Worm (Caenorhabditis elegans) whole organism, L2 larva: ENCODE results near the gene T14B4.8.

Source experiments
- C34F6.9 ChIP-seq: fragments of 150-350 bp; optimal IDR thresholded peaks from 2 replicates; lab custom pipeline; 2014; ENCODE audit warnings: missing biosample characterization, missing genetic modification characterization
- F13H6.1 ChIP-seq: sonication (generic microtip); optimal IDR thresholded peaks from 2 replicates; lab custom pipeline; 2016; ENCODE audit warnings: missing genetic modification characterization, missing compliant biosample characterization
- R02D3.7 ChIP-seq: fragments of 150-350 bp; optimal IDR thresholded peaks from 2 replicates; lab custom pipeline; 2014; ENCODE audit warnings: missing biosample characterization, missing genetic modification characterization
- Y55F3AM.14 ChIP-seq: fragments of 200-800 bp; sonication (Bioruptor generic); optimal IDR thresholded peaks from 2 replicates; lab custom pipeline; 2018; ENCODE audit warnings: mild to moderate bottlenecking, missing genetic modification characterization, missing compliant biosample characterization
- ZK546.5 ChIP-seq: sonication (generic microtip); optimal IDR thresholded peaks from 2 replicates; lab custom pipeline; 2017; ENCODE audit warnings: missing biosample characterization, missing genetic modification characterization
- alr-1 ChIP-seq: fragments of 150-350 bp; optimal IDR thresholded peaks from 2 replicates; lab custom pipeline; 2014; ENCODE audit warnings: missing biosample characterization, missing genetic modification characterization
- aly-2 ChIP-seq: fragments of 150-350 bp; optimal IDR thresholded peaks from 2 replicates; lab custom pipeline; 2014; ENCODE audit warnings: missing biosample characterization, missing genetic modification characterization
- ama-1 ChIP-seq: fragments of 150-350 bp; optimal IDR thresholded peaks from 2 replicates; lab custom pipeline; 2018; ENCODE audit warnings: inconsistent platforms
- blmp-1 ChIP-seq: sonication (generic microtip); optimal IDR thresholded peaks from 2 replicates; lab custom pipeline; 2017; ENCODE audit warnings: missing genetic modification characterization, mild to moderate bottlenecking, missing compliant biosample characterization, antibody characterized with exemption, moderate library complexity; ENCODE audit not compliant: insufficient read depth
- ceh-16 ChIP-seq: fragments of 150-350 bp; optimal IDR thresholded peaks from 2 replicates; lab custom pipeline; 2014; ENCODE audit warnings: missing biosample characterization, missing genetic modification characterization
- ceh-82 ChIP-seq: fragments of 150-350 bp; optimal IDR thresholded peaks from 2 replicates; lab custom pipeline; 2014; ENCODE audit warnings: missing biosample characterization, missing genetic modification characterization
- crh-2 ChIP-seq: sonication (generic microtip); optimal IDR thresholded peaks from 2 replicates; lab custom pipeline; 2017; ENCODE audit warnings: missing biosample characterization, missing genetic modification characterization
- dmd-4 ChIP-seq: sonication (generic microtip); optimal IDR thresholded peaks from 2 replicates; lab custom pipeline; 2017; ENCODE audit warnings: missing biosample characterization, missing genetic modification characterization
- egl-27 ChIP-seq: sonication (generic microtip); optimal IDR thresholded peaks from 3 replicates; lab custom pipeline; 2017; ENCODE audit warnings: missing biosample characterization, missing genetic modification reagents, missing genetic modification characterization
- elt-1 ChIP-seq: fragments of 150-350 bp; optimal IDR thresholded peaks from 2 replicates; lab custom pipeline; 2014; ENCODE audit warnings: missing biosample characterization, missing genetic modification characterization
- elt-3 ChIP-seq: sonication (generic microtip); optimal IDR thresholded peaks from 2 replicates; lab custom pipeline; 2017; ENCODE audit warnings: missing biosample characterization, missing genetic modification characterization
- fos-1 ChIP-seq: fragments of 150-350 bp; optimal IDR thresholded peaks from 2 replicates; lab custom pipeline; 2014; ENCODE audit warnings: missing biosample characterization, missing genetic modification characterization
- gmeb-1 ChIP-seq: fragments of 150-350 bp; optimal IDR thresholded peaks from 2 replicates; lab custom pipeline; 2014; ENCODE audit warnings: missing biosample characterization, missing genetic modification characterization
- lin-11 ChIP-seq: fragments of 150-350 bp; sonication (generic microtip); optimal IDR thresholded peaks from 2 replicates; lab custom pipeline; 2014; ENCODE audit warnings: missing biosample characterization, missing genetic modification characterization, inconsistent platforms, mixed read lengths
- lin-13 ChIP-seq: fragments of 150-350 bp; optimal IDR thresholded peaks from 2 replicates; lab custom pipeline; 2014; ENCODE audit warnings: missing biosample characterization, missing genetic modification reagents, missing genetic modification characterization
- lin-39 ChIP-seq: fragments of 150-350 bp; optimal IDR thresholded peaks from 2 replicates; lab custom pipeline; 2014; ENCODE audit warnings: missing biosample characterization, missing genetic modification reagents, missing genetic modification characterization
- lsy-2 ChIP-seq, 2 experiments: fragments of 150-350 bp in 1 of 2; sonication (generic microtip) in 1 of 2; optimal IDR thresholded peaks; 2 replicates each; lab custom pipeline; 2014 to 2017; ENCODE audit warnings: missing biosample characterization in 2 of 2, missing genetic modification characterization in 2 of 2
- mab-5 ChIP-seq: fragments of 150-350 bp; optimal IDR thresholded peaks from 2 replicates; lab custom pipeline; 2014; ENCODE audit warnings: missing biosample characterization, missing genetic modification characterization
- mbf-1 ChIP-seq: sonication (generic microtip); optimal IDR thresholded peaks from 2 replicates; lab custom pipeline; 2017; ENCODE audit warnings: missing biosample characterization, missing genetic modification characterization
- mdl-1 ChIP-seq, 2 experiments: fragments of 150-350 bp in 1 of 2; sonication (generic microtip) in 1 of 2; optimal IDR thresholded peaks; 2 replicates each; lab custom pipeline; 2017; ENCODE audit warnings: missing biosample characterization in 2 of 2, missing genetic modification characterization in 2 of 2
- nhr-10 ChIP-seq: sonication (generic microtip); optimal IDR thresholded peaks from 2 replicates; lab custom pipeline; 2017; ENCODE audit warnings: missing biosample characterization, missing genetic modification characterization
- nhr-11 ChIP-seq: fragments of 150-350 bp; optimal IDR thresholded peaks from 2 replicates; lab custom pipeline; 2014; ENCODE audit warnings: missing biosample characterization, missing genetic modification characterization
- nhr-12 ChIP-seq: fragments of 150-350 bp; optimal IDR thresholded peaks from 2 replicates; lab custom pipeline; 2014; ENCODE audit warnings: missing biosample characterization, missing genetic modification characterization
- nhr-129 ChIP-seq: fragments of 150-350 bp; optimal IDR thresholded peaks from 2 replicates; lab custom pipeline; 2014; ENCODE audit warnings: missing biosample characterization, missing genetic modification characterization
- nhr-21 ChIP-seq: fragments of 150-350 bp; optimal IDR thresholded peaks from 2 replicates; lab custom pipeline; 2014; ENCODE audit warnings: missing biosample characterization, missing genetic modification characterization
- nhr-23 ChIP-seq: fragments of 150-350 bp; optimal IDR thresholded peaks from 2 replicates; lab custom pipeline; 2014; ENCODE audit warnings: missing biosample characterization, missing genetic modification reagents, missing genetic modification characterization
- nhr-237 ChIP-seq: fragments of 150-350 bp; optimal IDR thresholded peaks from 2 replicates; lab custom pipeline; 2014; ENCODE audit warnings: missing biosample characterization, missing genetic modification characterization
- nhr-25 ChIP-seq: fragments of 150-350 bp; sonication (generic microtip); optimal IDR thresholded peaks from 3 replicates; lab custom pipeline; 2014; ENCODE audit warnings: missing biosample characterization, missing genetic modification characterization
- nhr-6 ChIP-seq: fragments of 150-350 bp; optimal IDR thresholded peaks from 2 replicates; lab custom pipeline; 2014; ENCODE audit warnings: missing biosample characterization, missing genetic modification characterization
- nhr-77 ChIP-seq: fragments of 150-350 bp; optimal IDR thresholded peaks from 2 replicates; lab custom pipeline; 2014; ENCODE audit warnings: missing biosample characterization, missing genetic modification characterization
- peb-1 ChIP-seq: fragments of 150-350 bp; optimal IDR thresholded peaks from 2 replicates; lab custom pipeline; 2014; ENCODE audit warnings: missing biosample characterization, missing genetic modification characterization
- sem-4 ChIP-seq: fragments of 150-350 bp; optimal IDR thresholded peaks from 2 replicates; lab custom pipeline; 2014; ENCODE audit warnings: missing biosample characterization, missing genetic modification reagents, missing genetic modification characterization
- skn-1 ChIP-seq: sonication (generic microtip); optimal IDR thresholded peaks from 2 replicates; lab custom pipeline; 2017; ENCODE audit warnings: missing biosample characterization, missing genetic modification characterization
- sma-3 ChIP-seq: sonication (generic microtip); optimal IDR thresholded peaks from 2 replicates; lab custom pipeline; 2016; ENCODE audit warnings: missing genetic modification reagents, missing genetic modification characterization, missing compliant biosample characterization
- sma-9 ChIP-seq, 2 experiments: fragments of 150-350 bp in 1 of 2; sonication (generic microtip) in 1 of 2; optimal IDR thresholded peaks; 2 replicates each; lab custom pipeline; 2014 to 2016; ENCODE audit warnings: missing genetic modification characterization in 2 of 2, mild to moderate bottlenecking in 1 of 2, missing biosample characterization in 1 of 2, missing compliant biosample characterization in 1 of 2, missing genetic modification reagents in 1 of 2, moderate library complexity in 1 of 2
- snpc-4 ChIP-seq: fragments of 150-350 bp; optimal IDR thresholded peaks from 2 replicates; lab custom pipeline; 2014; ENCODE audit warnings: missing biosample characterization, missing genetic modification characterization
- unc-39 ChIP-seq: fragments of 150-350 bp; optimal IDR thresholded peaks from 2 replicates; lab custom pipeline; 2014; ENCODE audit warnings: missing biosample characterization, missing genetic modification characterization
- unc-55 ChIP-seq: fragments of 150-350 bp; sonication (generic microtip); optimal IDR thresholded peaks from 3 replicates; lab custom pipeline; 2014; ENCODE audit warnings: missing biosample characterization, missing genetic modification reagents, missing genetic modification characterization
- unc-62 ChIP-seq: fragments of 150-350 bp; optimal IDR thresholded peaks from 2 replicates; lab custom pipeline; 2014; ENCODE audit warnings: missing biosample characterization, missing genetic modification reagents, missing genetic modification characterization
- zag-1 ChIP-seq: fragments of 150-350 bp; optimal IDR thresholded peaks from 2 replicates; lab custom pipeline; 2014; ENCODE audit warnings: missing biosample characterization, missing genetic modification characterization
- ztf-1 ChIP-seq: fragments of 200-800 bp; sonication (Bioruptor generic); conservative IDR thresholded peaks from 2 replicates; pipeline ENCODE4 v1.3.6; 2022; ENCODE audit warnings: missing genetic modification characterization, missing compliant biosample characterization
- ztf-11 ChIP-seq: sonication (generic microtip); optimal IDR thresholded peaks from 2 replicates; lab custom pipeline; 2017; ENCODE audit warnings: missing biosample characterization, missing genetic modification characterization
- ztf-4 ChIP-seq: fragments of 150-350 bp; optimal IDR thresholded peaks from 2 replicates; lab custom pipeline; 2014; ENCODE audit warnings: missing biosample characterization, missing genetic modification characterization

Gene T14B4.8

ce11 chrII:6721581-6721980, 7.6 kb downstream of the T14B4.8 start:
- TF ChIP-seq mdl-1 (tag; optimal IDR thresholded peaks at IDR 0.05; lab: Kevin White, UChicago) (no peak), nhr-12 (tag; lab: Kevin White, UChicago) (no peak), sem-4 (no peak), mab-5 (no peak), lin-39 (tag; lab: Kevin White, UChicago) (no peak), Y55F3AM.14 (GFP tag; lab: Kevin White, UChicago) (no peak), nhr-77 (tag; lab: Kevin White, UChicago) (no peak), alr-1 (tag; lab: Kevin White, UChicago) (no peak), unc-55 (GFP tag; lab: Kevin White, UChicago) (no peak), dmd-4 (no peak), ztf-4 (no peak), nhr-10 (tag; lab: Kevin White, UChicago) (no peak), crh-2 (tag; lab: Kevin White, UChicago) (peak; percentile 30), lin-11 (no peak), sma-3 (no peak), nhr-237 (tag; lab: Kevin White, UChicago) (no peak), sma-9 (GFP tag; optimal IDR thresholded peaks at IDR 0.05; lab: Kevin White, UChicago) (peak; percentile 11), sma-9 (tag; optimal IDR thresholded peaks at IDR 0.05; lab: Kevin White, UChicago) (no peak), nhr-23 (tag; lab: Kevin White, UChicago) (no peak), blmp-1 (tag; lab: Kevin White, UChicago) (no peak), ama-1 (lab: Kevin White, UChicago) (no peak), peb-1 (no peak), mbf-1 (tag; lab: Kevin White, UChicago) (no peak), nhr-129 (tag; lab: Kevin White, UChicago) (peak; percentile 54), C34F6.9 (tag; lab: Kevin White, UChicago) (peak; percentile 23), egl-27 (tag; lab: Kevin White, UChicago) (no peak), skn-1 (tag; lab: Kevin White, UChicago) (no peak), elt-1 (tag; lab: Kevin White, UChicago) (no peak), fos-1 (tag; lab: Kevin White, UChicago) (no peak), nhr-21 (tag; lab: Kevin White, UChicago) (no peak), gmeb-1 (tag; lab: Kevin White, UChicago) (peak; percentile 26), ztf-11 (tag; lab: Kevin White, UChicago) (no peak), ztf-1 (GFP tag; lab: Robert Waterston, UW) (no peak), aly-2 (tag; lab: Kevin White, UChicago) (no peak), zag-1 (tag; lab: Kevin White, UChicago) (no peak), unc-62 (GFP tag; lab: Kevin White, UChicago) (no peak), snpc-4 (tag; lab: Kevin White, UChicago) (peak; percentile 17), ceh-82 (tag; lab: Kevin White, UChicago) (no peak), R02D3.7 (tag; lab: Kevin White, UChicago) (no peak), nhr-25 (tag; lab: Kevin White, UChicago) (no peak), nhr-11 (tag; lab: Kevin White, UChicago) (no peak), elt-3 (tag; lab: Kevin White, UChicago) (no peak), lsy-2 (tag; optimal IDR thresholded peaks at IDR 0.05; lab: Kevin White, UChicago) (peak in 1 of 2 experiments; percentile 39), nhr-6 (tag; lab: Kevin White, UChicago) (no peak), ceh-16 (tag; lab: Kevin White, UChicago) (no peak), F13H6.1 (tag; lab: Kevin White, UChicago) (peak; percentile 3), lin-13 (GFP tag; lab: Kevin White, UChicago) (peak; percentile 14), ZK546.5 (tag; lab: Kevin White, UChicago) (no peak), unc-39 (tag; lab: Kevin White, UChicago) (no peak)
- TF ChIP-seq, all 48 proteins: peak for 9
